Worm (Caenorhabditis elegans): Measurements from ENCODE around the gene Y49F6B.20.

ce11 chrII:3422938-3423337 is 47.5 kb downstream of the Y49F6B.20 start:
- TF ChIP-seq sea-2 (GFP tag; IDR thresholded peaks at IDR 0.05) = no peak
- TF ChIP-seq mcd-1 (GFP tag; IDR thresholded peaks at IDR 0.05) = no peak
- no peak for TF ChIP-seq athp-1 (tag; optimal IDR thresholded peaks at IDR 0.05)
- no peak for TF ChIP-seq rcor-1 (GFP tag; IDR thresholded peaks at IDR 0.05)
- no peak for TF ChIP-seq unc-130 (GFP tag; optimal IDR thresholded peaks at IDR 0.05)
- TF ChIP-seq Y67H2A.10 (GFP tag; conservative IDR thresholded peaks at IDR 0.05) = no peak
